Worm (Caenorhabditis elegans) whole organism, early embryonic: ENCODE measurements around the gene clec-67.

ENCODE experiments used
- ama-1 ChIP-seq: fragments of 150-350 bp; optimal IDR thresholded peaks from 2 replicates; lab custom pipeline; 2014
- ceh-13 ChIP-seq: fragments of 200-800 bp; sonication (Bioruptor generic); optimal IDR thresholded peaks from 2 replicates; lab custom pipeline; 2018; ENCODE audit warnings: mild to moderate bottlenecking, missing genetic modification characterization, missing compliant biosample characterization
- ceh-36 ChIP-seq: sonication (generic microtip); optimal IDR thresholded peaks from 2 replicates; lab custom pipeline; 2016; ENCODE audit warnings: missing genetic modification characterization, inconsistent platforms, missing compliant biosample characterization
- sea-1 ChIP-seq: fragments of 200-800 bp; sonication (Bioruptor generic); conservative IDR thresholded peaks from 2 replicates; pipeline ENCODE4 v1.3.6; 2022; ENCODE audit warnings: missing genetic modification characterization, missing compliant biosample characterization

DNA sequence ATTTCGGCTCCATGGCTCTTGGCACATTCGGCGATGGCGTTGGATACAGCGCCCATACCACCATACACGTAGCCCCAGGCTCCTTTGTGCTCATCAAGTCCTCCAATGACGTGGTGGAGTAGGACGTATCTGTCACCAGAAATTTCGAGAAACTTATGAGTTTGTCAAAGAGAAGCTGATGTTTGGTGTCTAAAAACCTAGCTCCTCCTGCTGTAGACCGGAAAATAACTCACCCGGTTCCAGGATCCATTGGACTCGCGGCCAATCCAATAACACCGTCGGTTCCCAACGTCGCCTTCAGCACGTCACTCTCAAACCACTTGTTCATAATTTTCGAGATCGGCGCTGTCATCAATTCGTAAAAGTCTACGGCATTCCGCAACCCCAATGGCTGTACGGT, 45.0 kb upstream of the clec-67 start:
- TF ChIP-seq ceh-36 (no peak), ama-1 (no peak), sea-1 (GFP tag; lab: Robert Waterston, UW) (no peak), ceh-13 (no peak)
